Worm (Caenorhabditis elegans) whole organism, mixed stage, embryonic: Measurements from ENCODE around the gene fbxa-67.

Experiments used
- M03D4.4 ChIP-seq: sonication (generic microtip); optimal IDR thresholded peaks from 2 replicates; lab custom pipeline; 2017; ENCODE audit warnings: mild to moderate bottlenecking, missing genetic modification characterization, missing compliant biosample characterization
- bed-3 ChIP-seq: fragments of 200-800 bp; sonication (Bioruptor generic); optimal IDR thresholded peaks from 3 replicates; lab custom pipeline; 2018; ENCODE audit warnings: mild to moderate bottlenecking, missing genetic modification characterization, moderate library complexity, missing compliant biosample characterization
- ceh-39 ChIP-seq: fragments of 150-350 bp; optimal IDR thresholded peaks from 2 replicates; lab custom pipeline; 2014; ENCODE audit warnings: missing biosample characterization, missing genetic modification characterization
- ceh-43 ChIP-seq: fragments of 200-800 bp; sonication (Bioruptor generic); optimal IDR thresholded peaks from 2 replicates; lab custom pipeline; 2018; ENCODE audit warnings: mild to moderate bottlenecking, missing genetic modification characterization, moderate library complexity, missing compliant biosample characterization
- ceh-83 ChIP-seq: fragments of 200-800 bp; sonication (Bioruptor generic); optimal IDR thresholded peaks from 2 replicates; lab custom pipeline; 2018; ENCODE audit warnings: mild to moderate bottlenecking, missing genetic modification characterization, missing compliant biosample characterization
- ces-1 ChIP-seq: fragments of 150-350 bp; optimal IDR thresholded peaks from 2 replicates; lab custom pipeline; 2014; ENCODE audit warnings: missing biosample characterization, missing genetic modification reagents, missing genetic modification characterization
- cnd-1 ChIP-seq: fragments of 200-800 bp; sonication (Bioruptor generic); optimal IDR thresholded peaks from 2 replicates; lab custom pipeline; 2018; ENCODE audit warnings: mild to moderate bottlenecking, missing genetic modification characterization, missing compliant biosample characterization
- drap-1 ChIP-seq: fragments of 200-800 bp; sonication (Bioruptor generic); optimal IDR thresholded peaks from 3 replicates; lab custom pipeline; 2018; ENCODE audit warnings: mild to moderate bottlenecking, missing genetic modification characterization, missing compliant biosample characterization
- elt-1 ChIP-seq: sonication (generic microtip); optimal IDR thresholded peaks from 2 replicates; lab custom pipeline; 2017; ENCODE audit warnings: missing genetic modification characterization, mild to moderate bottlenecking, missing compliant biosample characterization, antibody characterized with exemption, moderate library complexity, borderline replicate concordance; ENCODE audit not compliant: insufficient read depth
- flh-1 ChIP-seq: fragments of 200-800 bp; sonication (Bioruptor generic); optimal IDR thresholded peaks from 2 replicates; lab custom pipeline; 2018; ENCODE audit warnings: mild to moderate bottlenecking, missing genetic modification characterization, moderate library complexity, missing compliant biosample characterization
- ham-2 ChIP-seq: fragments of 200-800 bp; sonication (Bioruptor generic); optimal IDR thresholded peaks from 2 replicates; lab custom pipeline; 2018; ENCODE audit warnings: mild to moderate bottlenecking, missing genetic modification characterization, missing compliant biosample characterization
- lin-13 ChIP-seq: fragments of 150-350 bp; optimal IDR thresholded peaks from 2 replicates; lab custom pipeline; 2014; ENCODE audit warnings: missing biosample characterization, missing genetic modification characterization
- lin-32 ChIP-seq: fragments of 200-800 bp; sonication (Bioruptor generic); optimal IDR thresholded peaks from 2 replicates; lab custom pipeline; 2018; ENCODE audit warnings: mild to moderate bottlenecking, missing genetic modification characterization, missing compliant biosample characterization
- lsy-2 ChIP-seq: fragments of 150-350 bp; optimal IDR thresholded peaks from 2 replicates; lab custom pipeline; 2014; ENCODE audit warnings: missing biosample characterization, missing genetic modification characterization
- mep-1 ChIP-seq: fragments of 150-350 bp; optimal IDR thresholded peaks from 2 replicates; lab custom pipeline; 2017; ENCODE audit warnings: missing biosample characterization, missing genetic modification reagents, missing genetic modification characterization, inconsistent platforms
- mls-2 ChIP-seq: sonication (generic microtip); optimal IDR thresholded peaks from 2 replicates; lab custom pipeline; 2016; ENCODE audit warnings: mild to moderate bottlenecking, missing genetic modification characterization, moderate library complexity, missing compliant biosample characterization
- nhr-12 ChIP-seq: fragments of 150-350 bp; optimal IDR thresholded peaks from 2 replicates; lab custom pipeline; 2014; ENCODE audit warnings: missing biosample characterization, missing genetic modification characterization
- nhr-2 ChIP-seq: fragments of 150-350 bp; optimal IDR thresholded peaks from 2 replicates; lab custom pipeline; 2014; ENCODE audit warnings: missing biosample characterization, missing genetic modification characterization
- nhr-237 ChIP-seq: fragments of 150-350 bp; optimal IDR thresholded peaks from 2 replicates; lab custom pipeline; 2014; ENCODE audit warnings: missing biosample characterization, missing genetic modification characterization
- pha-4 ChIP-seq: fragments of 150-350 bp; optimal IDR thresholded peaks from 2 replicates; lab custom pipeline; 2018; ENCODE audit warnings: missing biosample characterization, missing genetic modification reagents, missing genetic modification characterization
- sem-2 ChIP-seq: fragments of 200-800 bp; sonication (Bioruptor generic); optimal IDR thresholded peaks from 2 replicates; lab custom pipeline; 2018; ENCODE audit warnings: mild to moderate bottlenecking, missing genetic modification characterization, missing compliant biosample characterization
- snpc-4 ChIP-seq: fragments of 150-350 bp; optimal IDR thresholded peaks from 2 replicates; lab custom pipeline; 2014; ENCODE audit warnings: missing biosample characterization, missing genetic modification characterization
- unc-120 ChIP-seq: sonication (generic microtip); optimal IDR thresholded peaks from 2 replicates; lab custom pipeline; 2017; ENCODE audit warnings: missing genetic modification characterization, missing compliant biosample characterization; ENCODE audit not compliant: poor library complexity, severe bottlenecking
- unc-39 ChIP-seq: fragments of 150-350 bp; optimal IDR thresholded peaks from 2 replicates; lab custom pipeline; 2014; ENCODE audit warnings: missing biosample characterization, missing genetic modification characterization
- unc-62 ChIP-seq: fragments of 150-350 bp; optimal IDR thresholded peaks from 2 replicates; lab custom pipeline; 2014; ENCODE audit warnings: missing biosample characterization, missing genetic modification reagents, missing genetic modification characterization
- zip-8 ChIP-seq: fragments of 150-350 bp; optimal IDR thresholded peaks from 2 replicates; lab custom pipeline; 2014; ENCODE audit warnings: missing biosample characterization, missing genetic modification characterization

fbxa-67 gene

ce11 chrIII:950472-950871 is at the start of gene fbxa-67, which contains the start of gene fbxa-11:
Gene fbxa-67 (minus strand): TSS chrIII:950670.
Gene fbxa-11 (plus strand): TSS chrIII:950869.
- TF ChIP-seq cnd-1 (tag; lab: Kevin White, UChicago): no peak
- peak; percentile 11 for TF ChIP-seq ces-1 (GFP tag; lab: Kevin White, UChicago)
- no peak for TF ChIP-seq flh-1 (GFP tag; lab: Kevin White, UChicago)
- TF ChIP-seq snpc-4 (tag; lab: Kevin White, UChicago): no peak
- TF ChIP-seq lin-32 (GFP tag; lab: Kevin White, UChicago): no peak
- TF ChIP-seq M03D4.4 (tag; lab: Kevin White, UChicago): no peak

DNA sequence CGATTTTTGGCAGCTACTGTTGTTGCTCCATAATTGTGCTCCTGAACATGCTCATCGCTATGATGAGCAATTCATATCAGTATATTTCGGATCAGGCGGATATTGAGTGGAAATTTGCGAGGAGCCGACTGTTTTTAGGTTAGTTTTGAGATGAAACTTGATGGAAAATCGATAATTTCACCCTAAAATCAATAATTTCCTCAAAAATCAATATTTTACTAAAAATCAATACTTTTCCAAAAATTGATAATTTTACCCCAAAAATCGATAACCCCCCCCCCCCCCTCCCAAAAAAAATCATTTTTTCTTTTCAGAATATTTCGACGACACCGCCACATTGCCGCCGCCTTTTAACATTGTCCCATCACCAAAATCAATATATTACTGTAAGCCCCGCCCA is 48.4 kb upstream of the fbxa-67 start:
- TF ChIP-seq elt-1 (tag; lab: Kevin White, UChicago) (no peak), flh-1 (GFP tag; lab: Kevin White, UChicago) (no peak), ceh-39 (tag; lab: Kevin White, UChicago) (no peak), nhr-2 (tag; lab: Kevin White, UChicago) (no peak), drap-1 (GFP tag; lab: Kevin White, UChicago) (no peak), ces-1 (GFP tag; lab: Kevin White, UChicago) (no peak), lsy-2 (tag; lab: Kevin White, UChicago) (no peak), unc-120 (tag; lab: Kevin White, UChicago) (no peak), cnd-1 (tag; lab: Kevin White, UChicago) (no peak), unc-39 (tag; lab: Kevin White, UChicago) (no peak), ham-2 (GFP tag; lab: Kevin White, UChicago) (no peak), nhr-237 (tag; lab: Kevin White, UChicago) (no peak), snpc-4 (tag; lab: Kevin White, UChicago) (no peak), M03D4.4 (tag; lab: Kevin White, UChicago) (no peak), sem-2 (GFP tag; lab: Kevin White, UChicago) (no peak)

ce11 chrIII:996564-996963 is 46.1 kb upstream of the fbxa-67 start:
- no peak for TF ChIP-seq nhr-12 (tag; lab: Kevin White, UChicago)
- TF ChIP-seq ceh-39 (tag; lab: Kevin White, UChicago): no peak
- no peak for TF ChIP-seq ceh-83 (GFP tag; lab: Kevin White, UChicago)
- TF ChIP-seq pha-4: no peak

- TF ChIP-seq ceh-83 (GFP tag; lab: Kevin White, UChicago) (no peak), ces-1 (GFP tag; lab: Kevin White, UChicago) (no peak)
Observed at ce11 chrIII:991581-991980, 41.1 kb upstream of the fbxa-67 start, which contains the start of gene trp-2. Gene trp-2 (plus strand): TSS chrIII:991881.

ce11 chrIII:989558-989957 is 39.1 kb upstream of the fbxa-67 start:
- TF ChIP-seq ces-1 (GFP tag; lab: Kevin White, UChicago): peak; percentile 83
- no peak for TF ChIP-seq mls-2
- no peak for TF ChIP-seq M03D4.4 (tag; lab: Kevin White, UChicago)
- no peak for TF ChIP-seq flh-1 (GFP tag; lab: Kevin White, UChicago)
- no peak for TF ChIP-seq elt-1 (tag; lab: Kevin White, UChicago)

- no peak for TF ChIP-seq zip-8 (tag; lab: Kevin White, UChicago)
- TF ChIP-seq ceh-39 (tag; lab: Kevin White, UChicago): no peak
- TF ChIP-seq drap-1 (GFP tag; lab: Kevin White, UChicago): no peak
- TF ChIP-seq ceh-43: no peak
- no peak for TF ChIP-seq flh-1 (GFP tag; lab: Kevin White, UChicago)
- no peak for TF ChIP-seq mep-1 (tag; lab: Kevin White, UChicago)
- no peak for TF ChIP-seq lsy-2 (tag; lab: Kevin White, UChicago)
- no peak for TF ChIP-seq nhr-12 (tag; lab: Kevin White, UChicago)
- no peak for TF ChIP-seq nhr-237 (tag; lab: Kevin White, UChicago)
- no peak for TF ChIP-seq ces-1 (GFP tag; lab: Kevin White, UChicago)
- no peak for TF ChIP-seq mls-2
- TF ChIP-seq lin-13 (tag; lab: Kevin White, UChicago): no peak
- no peak for TF ChIP-seq elt-1 (tag; lab: Kevin White, UChicago)
- no peak for TF ChIP-seq unc-62 (GFP tag; lab: Kevin White, UChicago)
- TF ChIP-seq bed-3 (GFP tag; lab: Kevin White, UChicago): no peak
- no peak for TF ChIP-seq sem-2 (GFP tag; lab: Kevin White, UChicago)
- TF ChIP-seq cnd-1 (tag; lab: Kevin White, UChicago): no peak
Observed at ce11 chrIII:982961-983360, 32.5 kb upstream of the fbxa-67 start, which contains the start of gene tbc-10. Gene tbc-10 (plus strand): TSS chrIII:983261.
